Worm (Caenorhabditis elegans) whole organism, midembryonic: ENCODE data around the gene ZK218.3.

ENCODE experiments used
- T22C8.4 ChIP-seq: fragments of 200-800 bp; sonication (Bioruptor generic); IDR thresholded peaks from 2 replicates; pipeline ENCODE4 v1.3.6; 2022; ENCODE audit warnings: missing genetic modification characterization, missing compliant biosample characterization
- cog-1 ChIP-seq: sonication (generic microtip); optimal IDR thresholded peaks from 2 replicates; lab custom pipeline; 2016; ENCODE audit warnings: missing genetic modification characterization, missing compliant biosample characterization
- flt-1 ChIP-seq: fragments of 200-800 bp; sonication (Bioruptor generic); IDR thresholded peaks from 2 replicates; pipeline ENCODE4 v1.3.6; 2022; ENCODE audit warnings: missing genetic modification characterization, missing compliant biosample characterization
- klf-2 ChIP-seq: fragments of 200-800 bp; sonication (Bioruptor generic); conservative IDR thresholded peaks from 2 replicates; pipeline ENCODE4 v1.3.6; 2022; ENCODE audit warnings: missing genetic modification reagents, missing genetic modification characterization, missing compliant biosample characterization
- med-1 ChIP-seq: sonication (generic microtip); optimal IDR thresholded peaks from 2 replicates; lab custom pipeline; 2017; ENCODE audit warnings: missing genetic modification characterization, mild to moderate bottlenecking, missing compliant biosample characterization, antibody characterized with exemption, missing genetic modification reagents; ENCODE audit not compliant: insufficient read depth
- ref-1 ChIP-seq: fragments of 200-800 bp; sonication (Bioruptor generic); conservative IDR thresholded peaks from 2 replicates; pipeline ENCODE4 v1.3.6; 2022; ENCODE audit warnings: missing genetic modification reagents, missing genetic modification characterization, missing compliant biosample characterization
- tab-1 ChIP-seq: fragments of 200-800 bp; sonication (Bioruptor generic); IDR thresholded peaks from 2 replicates; pipeline ENCODE4 v1.3.6; 2022; ENCODE audit warnings: missing genetic modification characterization, missing compliant biosample characterization
- ztf-23 ChIP-seq: fragments of 200-800 bp; sonication (Bioruptor generic); IDR thresholded peaks from 2 replicates; pipeline ENCODE4 v1.3.6; 2022; ENCODE audit warnings: missing genetic modification reagents, missing genetic modification characterization, missing compliant biosample characterization
- ztf-29 ChIP-seq: fragments of 200-800 bp; sonication (Bioruptor generic); IDR thresholded peaks from 2 replicates; pipeline ENCODE4 v1.3.6; 2022; ENCODE audit warnings: missing genetic modification reagents, missing genetic modification characterization, missing compliant biosample characterization

Gene ZK218.3

DNA sequence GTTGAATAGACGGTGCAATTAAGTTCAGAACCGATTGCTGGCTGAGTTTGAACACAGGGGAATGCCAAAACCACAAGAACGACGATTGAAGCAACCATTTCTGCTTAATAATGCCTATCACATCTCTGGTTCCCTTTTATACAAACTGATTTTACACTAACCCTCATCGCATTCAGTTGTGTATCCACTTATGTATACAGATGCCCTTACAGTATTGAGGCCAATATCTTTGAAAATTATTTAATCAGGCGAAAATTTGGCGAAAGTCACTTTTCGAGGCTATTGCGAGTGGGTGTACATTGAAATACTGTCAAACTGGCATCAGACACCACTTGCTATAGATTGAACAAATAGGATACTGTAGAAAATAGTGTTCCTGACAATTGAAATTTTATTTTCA is at the start of gene ZK218.3, which contains the start of gene ZK218.4:
Gene ZK218.3, minus strand, starts transcription at position 101 of the 400 bp plus-strand sequence.
Gene ZK218.4, plus strand, starts transcription at position 186 of the 400 bp plus-strand sequence.
- no peak for TF ChIP-seq cog-1

- no peak for TF ChIP-seq med-1
- no peak for TF ChIP-seq ztf-29
- TF ChIP-seq flt-1 (GFP tag; lab: Robert Waterston, UW) = no peak
- no peak for TF ChIP-seq T22C8.4
- no peak for TF ChIP-seq ref-1 (GFP tag; lab: Robert Waterston, UW)
- no peak for TF ChIP-seq cog-1
- TF ChIP-seq klf-2 (GFP tag; lab: Robert Waterston, UW) = no peak
- TF ChIP-seq ztf-23 (GFP tag; lab: Robert Waterston, UW) = no peak
- no peak for TF ChIP-seq tab-1
Measured at ce11 chrV:17108310-17108709, 9.7 kb upstream of the ZK218.3 start, which contains the start of gene ZK218.11. ZK218.11 (minus strand) TSS chrV:17108410.

- TF ChIP-seq ref-1 (GFP tag; lab: Robert Waterston, UW) (no peak), klf-2 (GFP tag; lab: Robert Waterston, UW) (no peak)
Measured at ce11 chrV:17105483-17105882, 6.9 kb upstream of the ZK218.3 start, which contains the start of gene ZK218.7. ZK218.7 (plus strand) TSS chrV:17105783.

DNA sequence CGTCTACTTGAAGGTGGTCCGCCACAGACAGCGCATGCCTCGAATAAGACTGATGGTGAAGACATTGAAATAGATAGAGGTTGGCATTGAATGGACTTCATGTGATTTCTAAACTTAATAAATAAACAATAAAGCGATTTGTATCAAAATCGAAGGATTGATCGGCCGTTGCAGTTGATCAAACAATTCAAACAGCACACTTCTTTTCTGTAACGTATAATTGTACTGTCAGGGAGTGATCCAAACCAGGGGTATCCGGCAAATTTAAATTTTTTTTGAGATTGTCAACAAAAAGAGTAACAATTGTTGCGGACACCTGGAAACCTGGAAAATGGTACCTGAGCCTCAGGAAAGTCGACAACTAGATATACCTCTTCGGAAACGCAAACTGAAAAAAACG is 6.0 kb upstream of the ZK218.3 start, which contains the start of gene nhr-248:
Gene nhr-248, minus strand, starts transcription at position 101 of the 400 bp plus-strand sequence.
- no peak for TF ChIP-seq ztf-29
- no peak for TF ChIP-seq tab-1
- no peak for TF ChIP-seq T22C8.4
- TF ChIP-seq flt-1 (GFP tag; lab: Robert Waterston, UW) = no peak
- TF ChIP-seq cog-1 = no peak
- no peak for TF ChIP-seq med-1
- TF ChIP-seq ztf-23 (GFP tag; lab: Robert Waterston, UW) = no peak
- no peak for TF ChIP-seq klf-2 (GFP tag; lab: Robert Waterston, UW)
- no peak for TF ChIP-seq ref-1 (GFP tag; lab: Robert Waterston, UW)

ce11 chrV:17100829-17101228 is 2.3 kb upstream of the ZK218.3 start, which contains the start of gene ZK218.5:
ZK218.5 (plus strand) TSS chrV:17101129.
- TF ChIP-seq med-1 (no peak), T22C8.4 (no peak), ztf-29 (no peak), klf-2 (GFP tag; lab: Robert Waterston, UW) (no peak), flt-1 (GFP tag; lab: Robert Waterston, UW) (no peak), ztf-23 (GFP tag; lab: Robert Waterston, UW) (no peak), cog-1 (no peak), ref-1 (GFP tag; lab: Robert Waterston, UW) (no peak), tab-1 (no peak)

DNA sequence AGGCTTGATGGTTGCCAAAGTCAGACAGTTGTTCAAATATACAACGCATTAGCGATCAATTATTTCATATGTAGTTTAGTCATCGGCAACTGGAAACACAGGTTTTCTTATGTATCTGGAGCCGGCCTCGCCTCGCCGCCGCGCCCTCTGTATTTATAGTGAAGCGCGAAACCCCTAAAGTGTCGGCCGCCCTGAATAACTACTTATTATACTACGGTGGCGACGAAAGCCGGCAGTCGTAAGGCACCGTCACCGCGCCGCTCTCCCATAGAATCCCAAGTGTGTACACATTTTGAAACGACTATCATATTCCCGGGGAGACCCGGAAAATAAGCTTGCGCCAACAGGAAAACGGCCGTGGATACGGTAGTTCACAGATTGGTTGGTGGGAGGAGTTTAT is 4.0 kb downstream of the ZK218.3 start:
- TF ChIP-seq tab-1 (no peak), ref-1 (GFP tag; lab: Robert Waterston, UW) (no peak), med-1 (no peak), T22C8.4 (no peak), ztf-23 (GFP tag; lab: Robert Waterston, UW) (no peak), flt-1 (GFP tag; lab: Robert Waterston, UW) (no peak), ztf-29 (no peak), cog-1 (no peak), klf-2 (GFP tag; lab: Robert Waterston, UW) (no peak)

DNA sequence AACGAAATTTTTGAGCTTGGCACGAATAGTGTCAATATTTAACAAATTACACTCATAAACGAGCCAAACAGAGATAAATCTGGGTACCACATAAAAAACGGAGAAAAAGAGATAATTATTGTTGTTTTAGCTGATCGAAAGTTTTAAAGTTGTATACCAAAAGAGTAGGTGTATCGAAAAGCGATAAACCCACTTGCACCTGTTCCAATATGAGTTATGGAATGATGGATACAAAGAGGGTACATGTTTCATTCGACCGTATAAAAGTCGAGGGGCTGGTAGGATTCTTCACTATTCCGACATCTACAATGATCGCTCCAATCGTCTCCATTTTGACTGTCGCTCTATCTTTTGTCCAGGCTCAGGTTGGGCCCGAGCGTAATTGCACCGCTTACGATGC is 6.3 kb downstream of the ZK218.3 start, which contains the start of gene ZK218.1:
Gene ZK218.1, plus strand, starts transcription at position 301 of the 400 bp plus-strand sequence.
- TF ChIP-seq med-1 = no peak
- no peak for TF ChIP-seq cog-1
- TF ChIP-seq ztf-23 (GFP tag; lab: Robert Waterston, UW) = no peak
- no peak for TF ChIP-seq klf-2 (GFP tag; lab: Robert Waterston, UW)
- no peak for TF ChIP-seq flt-1 (GFP tag; lab: Robert Waterston, UW)
- TF ChIP-seq ref-1 (GFP tag; lab: Robert Waterston, UW) = no peak
- TF ChIP-seq tab-1 = no peak
- TF ChIP-seq ztf-29 = no peak
- TF ChIP-seq T22C8.4 = no peak

ce11 chrV:17089931-17090429 is 8.6 kb downstream of the ZK218.3 start, which contains the start of gene srh-237:
srh-237 (plus strand) TSS chrV:17090379.
- TF ChIP-seq ztf-29 (no peak), tab-1 (no peak), med-1 (no peak), ztf-23 (GFP tag; lab: Robert Waterston, UW) (no peak), flt-1 (GFP tag; lab: Robert Waterston, UW) (no peak), cog-1 (no peak), klf-2 (GFP tag; lab: Robert Waterston, UW) (no peak), ref-1 (GFP tag; lab: Robert Waterston, UW) (no peak)

ce11 chrV:17089342-17089741 is 9.2 kb downstream of the ZK218.3 start, which contains the start of gene T05E12.6:
T05E12.6 (minus strand) TSS chrV:17089442.
- TF ChIP-seq T22C8.4 (no peak), tab-1 (no peak), ztf-29 (no peak), klf-2 (GFP tag; lab: Robert Waterston, UW) (no peak), med-1 (no peak), flt-1 (GFP tag; lab: Robert Waterston, UW) (no peak), cog-1 (no peak), ztf-23 (GFP tag; lab: Robert Waterston, UW) (no peak), ref-1 (GFP tag; lab: Robert Waterston, UW) (no peak)

DNA sequence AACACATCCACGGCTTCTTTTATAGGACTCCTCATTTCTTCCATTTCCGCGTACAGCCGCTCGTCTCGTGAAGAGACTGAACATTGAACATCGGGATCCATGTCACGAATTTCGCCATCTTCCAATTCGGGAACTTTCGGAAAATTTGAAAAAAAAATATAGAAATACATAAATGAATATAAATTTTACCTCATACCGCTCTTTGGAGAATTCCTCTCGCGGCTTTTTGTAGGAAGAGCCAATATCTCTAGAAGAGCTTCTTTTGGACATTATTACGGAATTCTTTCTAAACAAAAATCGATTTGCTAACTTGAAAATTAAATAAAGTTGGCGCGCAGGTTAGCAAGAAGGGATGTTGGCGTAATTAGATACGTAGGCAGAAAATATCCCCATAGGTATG is 15.9 kb downstream of the ZK218.3 start, which contains the start of gene T05E12.9:
Gene T05E12.9, minus strand, starts transcription at position 101 of the 400 bp plus-strand sequence.
- TF ChIP-seq ztf-29 (no peak), klf-2 (GFP tag; lab: Robert Waterston, UW) (no peak), ref-1 (GFP tag; lab: Robert Waterston, UW) (no peak), tab-1 (no peak), med-1 (no peak), cog-1 (no peak), ztf-23 (GFP tag; lab: Robert Waterston, UW) (no peak), flt-1 (GFP tag; lab: Robert Waterston, UW) (no peak), T22C8.4 (no peak)
